Worm (Caenorhabditis elegans) whole organism, L2 larva: ENCODE data around the gene exos-4.2.

Source experiments
- elt-3 ChIP-seq: sonication (generic microtip); optimal IDR thresholded peaks from 2 replicates; lab custom pipeline; 2017; ENCODE audit warnings: missing biosample characterization, missing genetic modification characterization
- nhr-237 ChIP-seq: fragments of 150-350 bp; optimal IDR thresholded peaks from 2 replicates; lab custom pipeline; 2014; ENCODE audit warnings: missing biosample characterization, missing genetic modification characterization
- sem-4 ChIP-seq: fragments of 150-350 bp; optimal IDR thresholded peaks from 2 replicates; lab custom pipeline; 2014; ENCODE audit warnings: missing biosample characterization, missing genetic modification reagents, missing genetic modification characterization
- sma-9 ChIP-seq, 2 experiments: fragments of 150-350 bp in 1 of 2; sonication (generic microtip) in 1 of 2; optimal IDR thresholded peaks; 2 replicates each; lab custom pipeline; 2014 to 2016; ENCODE audit warnings: missing genetic modification characterization in 2 of 2, mild to moderate bottlenecking in 1 of 2, missing biosample characterization in 1 of 2, missing compliant biosample characterization in 1 of 2, missing genetic modification reagents in 1 of 2, moderate library complexity in 1 of 2
- snpc-4 ChIP-seq: fragments of 150-350 bp; optimal IDR thresholded peaks from 2 replicates; lab custom pipeline; 2014; ENCODE audit warnings: missing biosample characterization, missing genetic modification characterization
- unc-62 ChIP-seq: fragments of 150-350 bp; optimal IDR thresholded peaks from 2 replicates; lab custom pipeline; 2014; ENCODE audit warnings: missing biosample characterization, missing genetic modification reagents, missing genetic modification characterization
- zag-1 ChIP-seq: fragments of 150-350 bp; optimal IDR thresholded peaks from 2 replicates; lab custom pipeline; 2014; ENCODE audit warnings: missing biosample characterization, missing genetic modification characterization

- TF ChIP-seq sma-9 (GFP tag; optimal IDR thresholded peaks at IDR 0.05; lab: Kevin White, UChicago) (no peak), sma-9 (tag; optimal IDR thresholded peaks at IDR 0.05; lab: Kevin White, UChicago) (no peak), nhr-237 (tag; lab: Kevin White, UChicago) (no peak), zag-1 (no peak), sem-4 (tag; lab: Kevin White, UChicago) (no peak), elt-3 (tag; lab: Kevin White, UChicago) (no peak), unc-62 (no peak), snpc-4 (tag; lab: Kevin White, UChicago) (no peak)
Measured at ce11 chrIII:870555-870954, 10.6 kb downstream of the exos-4.2 start.
